Worm (Caenorhabditis elegans): ENCODE measurements around the gene fbxa-26.

Gene fbxa-26

ce11 chrIII:1347539-1347938, 5.2 kb upstream of the fbxa-26 start, which contains the start of gene Y82E9BL.5:
TSS of gene Y82E9BL.5 (minus strand) at chrIII:1347639.
- TF ChIP-seq nhr-85 (tag) (no peak), skn-1 (tag; optimal IDR thresholded peaks at IDR 0.05) (no peak), ceh-63 (GFP tag; optimal IDR thresholded peaks at IDR 0.05) (no peak), isw-1 (GFP tag; IDR thresholded peaks at IDR 0.05) (no peak), C04F5.9 (tag; optimal IDR thresholded peaks at IDR 0.05) (no peak), lin-39 (tag; optimal IDR thresholded peaks at IDR 0.05) (no peak), unc-30 (tag; optimal IDR thresholded peaks at IDR 0.05) (no peak), C16A3.4 (tag; optimal IDR thresholded peaks at IDR 0.05) (no peak), dsc-1 (tag; optimal IDR thresholded peaks at IDR 0.05) (no peak), alr-1 (tag; optimal IDR thresholded peaks at IDR 0.05; ENCODE audit: borderline replicate concordance) (no peak), dpl-1 (GFP tag; optimal IDR thresholded peaks at IDR 0.05) (no peak), unc-98 (GFP tag; IDR thresholded peaks at IDR 0.05) (no peak), fkh-10 (GFP tag; optimal IDR thresholded peaks at IDR 0.05) (no peak), F16B12.6 (tag; optimal IDR thresholded peaks at IDR 0.05) (no peak), aha-1 (tag; optimal IDR thresholded peaks at IDR 0.05) (no peak), ama-1 (optimal IDR thresholded peaks at IDR 0.05) (no peak), nhr-20 (tag; optimal IDR thresholded peaks at IDR 0.05) (no peak), lin-35 (GFP tag; optimal IDR thresholded peaks at IDR 0.05) (no peak), fos-1 (tag; optimal IDR thresholded peaks at IDR 0.05) (no peak), ceh-82 (tag; optimal IDR thresholded peaks at IDR 0.05) (no peak)

- TF ChIP-seq efl-1 (optimal IDR thresholded peaks at IDR 0.05) (no peak), efl-1 (GFP tag; optimal IDR thresholded peaks at IDR 0.05 in 1 of 2) (peak in 1 of 2 experiments; percentile 51), lin-35 (GFP tag; optimal IDR thresholded peaks at IDR 0.05) (no peak)
Observed at ce11 chrIII:1347003-1347402, 4.7 kb upstream of the fbxa-26 start.

ce11 chrIII:1345694-1346093, 3.4 kb upstream of the fbxa-26 start, which contains the start of gene Y82E9BL.6:
TSS of gene Y82E9BL.6 (minus strand) at chrIII:1345794.
- TF ChIP-seq skn-1 (tag; optimal IDR thresholded peaks at IDR 0.05) (no peak), dsc-1 (tag; optimal IDR thresholded peaks at IDR 0.05) (no peak), jun-1 (tag; optimal IDR thresholded peaks at IDR 0.05) (no peak), tbx-2 (tag; optimal IDR thresholded peaks at IDR 0.05) (no peak), ztf-11 (tag; optimal IDR thresholded peaks at IDR 0.05) (no peak), Y116A8C.19 (tag; optimal IDR thresholded peaks at IDR 0.05; ENCODE audit: borderline replicate concordance) (no peak), hpl-2 (GFP tag; optimal IDR thresholded peaks at IDR 0.05) (no peak), unc-98 (GFP tag; IDR thresholded peaks at IDR 0.05) (no peak), sptf-1 (tag; optimal IDR thresholded peaks at IDR 0.05) (no peak), unc-30 (tag; optimal IDR thresholded peaks at IDR 0.05) (no peak), aha-1 (tag; optimal IDR thresholded peaks at IDR 0.05) (no peak), lin-13 (GFP tag; optimal IDR thresholded peaks at IDR 0.05) (no peak), efl-1 (optimal IDR thresholded peaks at IDR 0.05) (no peak), efl-1 (GFP tag; optimal IDR thresholded peaks at IDR 0.05 in 1 of 2) (no peak), mef-2 (tag; optimal IDR thresholded peaks at IDR 0.05) (no peak), zag-1 (tag; optimal IDR thresholded peaks at IDR 0.05) (no peak), zip-4 (GFP tag; optimal IDR thresholded peaks at IDR 0.05) (no peak), nhr-47 (tag; optimal IDR thresholded peaks at IDR 0.05) (no peak), nhr-11 (tag; optimal IDR thresholded peaks at IDR 0.05) (no peak), nhr-90 (tag; optimal IDR thresholded peaks at IDR 0.05; ENCODE audit: poor library complexity) (no peak)

- no peak for TF ChIP-seq ceh-82 (tag; optimal IDR thresholded peaks at IDR 0.05)
- no peak for TF ChIP-seq elt-3 (tag; optimal IDR thresholded peaks at IDR 0.05)
- TF ChIP-seq nhr-20 (tag; optimal IDR thresholded peaks at IDR 0.05), result no peak
- no peak for TF ChIP-seq ceh-8 (GFP tag; optimal IDR thresholded peaks at IDR 0.05)
- no peak for TF ChIP-seq hlh-4 (tag; optimal IDR thresholded peaks at IDR 0.05)
- TF ChIP-seq lin-35 (GFP tag; optimal IDR thresholded peaks at IDR 0.05), result peak in 1 of 2 experiments; percentile 20
- peak; percentile 27 to 63 for TF ChIP-seq efl-1 (optimal IDR thresholded peaks at IDR 0.05)
- TF ChIP-seq efl-1 (GFP tag; optimal IDR thresholded peaks at IDR 0.05 in 1 of 2), result peak; percentile 62 to 76
- TF ChIP-seq unc-62 (GFP tag; optimal IDR thresholded peaks at IDR 0.05), result no peak
- no peak for TF ChIP-seq pag-3 (tag; optimal IDR thresholded peaks at IDR 0.05; ENCODE audit: borderline replicate concordance, insufficient read depth)
- TF ChIP-seq unc-30 (tag; optimal IDR thresholded peaks at IDR 0.05), result no peak
- no peak for TF ChIP-seq fkh-4 (tag; optimal IDR thresholded peaks at IDR 0.05; ENCODE audit: borderline replicate concordance)
- no peak for TF ChIP-seq unc-86 (tag; optimal IDR thresholded peaks at IDR 0.05)
- peak in 1 of 3 experiments; percentile 44 for TF ChIP-seq dpl-1 (GFP tag; optimal IDR thresholded peaks at IDR 0.05)
- TF ChIP-seq mef-2 (tag; optimal IDR thresholded peaks at IDR 0.05), result no peak
Observed at ce11 chrIII:1342919-1343419, 647 bp upstream of the fbxa-26 start, which contains the start of gene fbxa-27. TSS of gene fbxa-27 (plus strand) at chrIII:1342969.
